Fruit fly (Drosophila melanogaster) whole organism, embryonic: ENCODE measurements around the gene CG7149.

Experiments
- CG10366 ChIP-seq: fragments of 200-800 bp; sonication (Bioruptor generic); IDR thresholded peaks from 2 replicates; pipeline ENCODE4 v1.3.6; 2022; ENCODE audit warnings: missing biosample characterization, missing genetic modification characterization
- CG10431 ChIP-seq: fragments of 200-800 bp; sonication (Bioruptor generic); optimal IDR thresholded peaks from 3 replicates; lab custom pipeline; 2018; ENCODE audit warnings: missing biosample characterization, mild to moderate bottlenecking, missing genetic modification characterization
- CG10462 ChIP-seq: fragments of 200-800 bp; sonication (Bioruptor generic); optimal IDR thresholded peaks from 2 replicates; lab custom pipeline; 2016; ENCODE audit warnings: missing biosample characterization, missing genetic modification characterization
- CG10654 ChIP-seq: fragments of 200-800 bp; sonication (Bioruptor generic); optimal IDR thresholded peaks from 2 replicates; lab custom pipeline; 2016; ENCODE audit warnings: missing biosample characterization, missing genetic modification characterization
- CG14441 ChIP-seq: fragments of 200-800 bp; sonication (Bioruptor generic); IDR thresholded peaks from 2 replicates; pipeline ENCODE4 v1.3.6; 2022; ENCODE audit warnings: missing biosample characterization, missing genetic modification characterization
- CG14667 ChIP-seq: fragments of 200-800 bp; sonication (Bioruptor generic); IDR thresholded peaks from 2 replicates; pipeline ENCODE4 v1.3.6; 2022; ENCODE audit warnings: missing biosample characterization, missing genetic modification characterization
- CG15073 ChIP-seq: fragments of 200-800 bp; sonication (Bioruptor generic); optimal IDR thresholded peaks from 2 replicates; lab custom pipeline; 2016; ENCODE audit warnings: missing biosample characterization, missing genetic modification characterization
- CG15601 ChIP-seq: fragments of 200-800 bp; sonication (Bioruptor generic); optimal IDR thresholded peaks from 3 replicates; lab custom pipeline; 2019; ENCODE audit warnings: missing biosample characterization, mild to moderate bottlenecking, missing genetic modification characterization, moderate library complexity
- CG16863 ChIP-seq: fragments of 200-800 bp; sonication (Bioruptor generic); optimal IDR thresholded peaks from 3 replicates; lab custom pipeline; 2016; ENCODE audit warnings: missing biosample characterization, missing genetic modification characterization
- CG2120 ChIP-seq: fragments of 200-800 bp; sonication (Bioruptor generic); optimal IDR thresholded peaks from 3 replicates; lab custom pipeline; 2016; ENCODE audit warnings: missing biosample characterization, missing genetic modification characterization
- CG3163 ChIP-seq: fragments of 200-800 bp; sonication (Bioruptor generic); optimal IDR thresholded peaks from 3 replicates; lab custom pipeline; 2016; ENCODE audit warnings: missing biosample characterization, missing genetic modification characterization
- CG3281 ChIP-seq: fragments of 200-800 bp; sonication (Bioruptor generic); optimal IDR thresholded peaks from 3 replicates; lab custom pipeline; 2017; ENCODE audit warnings: missing biosample characterization, mild to moderate bottlenecking, missing genetic modification characterization
- CG33557 ChIP-seq: fragments of 200-800 bp; sonication (Bioruptor generic); optimal IDR thresholded peaks from 2 replicates; lab custom pipeline; 2019; ENCODE audit warnings: missing biosample characterization, mild to moderate bottlenecking, missing genetic modification characterization, moderate library complexity
- CG3407 ChIP-seq: fragments of 200-800 bp; sonication (Bioruptor generic); optimal IDR thresholded peaks from 2 replicates; lab custom pipeline; 2018; ENCODE audit warnings: missing biosample characterization, mild to moderate bottlenecking, missing genetic modification characterization
- CG3726 ChIP-seq: fragments of 200-800 bp; sonication (Bioruptor generic); IDR thresholded peaks from 3 replicates; pipeline ENCODE4, ENCODE4 v1.3.6; 2022; ENCODE audit warnings: missing biosample characterization, missing genetic modification characterization
- CG42726 ChIP-seq: fragments of 200-800 bp; sonication (Bioruptor generic); IDR thresholded peaks from 2 replicates; pipeline ENCODE4 v1.3.6; 2022; ENCODE audit warnings: missing biosample characterization, missing genetic modification characterization; ENCODE audit not compliant: partially characterized antibody
- CG4424 ChIP-seq: fragments of 200-800 bp; sonication (Bioruptor generic); optimal IDR thresholded peaks from 3 replicates; lab custom pipeline; 2016; ENCODE audit warnings: missing biosample characterization, missing genetic modification characterization
- CG6272 ChIP-seq: fragments of 200-800 bp; sonication (Bioruptor generic); IDR thresholded peaks from 2 replicates; pipeline ENCODE4 v1.3.6; 2022; ENCODE audit warnings: missing biosample characterization, missing genetic modification characterization
- CG6813 ChIP-seq: fragments of 200-800 bp; sonication (Bioruptor generic); optimal IDR thresholded peaks from 2 replicates; lab custom pipeline; 2017; ENCODE audit warnings: missing biosample characterization, missing genetic modification characterization, mild to moderate bottlenecking, moderate library complexity, missing genetic modification reagents
- CG8281 ChIP-seq: fragments of 200-800 bp; sonication (Bioruptor generic); optimal IDR thresholded peaks from 2 replicates; lab custom pipeline; 2018; ENCODE audit warnings: missing biosample characterization, mild to moderate bottlenecking, missing genetic modification characterization, moderate library complexity
- CG8290 ChIP-seq, 3 experiments: fragments of 200-800 bp; sonication (Bioruptor generic); optimal IDR thresholded peaks; 2 replicates each; lab custom pipeline; 2016 to 2019; ENCODE audit warnings: missing biosample characterization in 3 of 3, missing genetic modification characterization in 3 of 3, mild to moderate bottlenecking in 2 of 3, moderate library complexity in 1 of 3
- CG9215 ChIP-seq: fragments of 200-800 bp; sonication (Bioruptor generic); IDR thresholded peaks from 2 replicates; pipeline ENCODE4 v1.3.6; 2022; ENCODE audit warnings: missing biosample characterization, missing genetic modification characterization
- CG9437 ChIP-seq: fragments of 200-800 bp; sonication (Bioruptor generic); optimal IDR thresholded peaks from 2 replicates; lab custom pipeline; 2018; ENCODE audit warnings: missing biosample characterization, mild to moderate bottlenecking, missing genetic modification characterization
- CG9817 ChIP-seq: fragments of 200-800 bp; sonication (Bioruptor generic); optimal IDR thresholded peaks from 2 replicates; lab custom pipeline; 2018; ENCODE audit warnings: missing biosample characterization, mild to moderate bottlenecking, missing genetic modification characterization, moderate library complexity
- Dbx ChIP-seq: fragments of 200-800 bp; sonication (Bioruptor generic); IDR thresholded peaks from 3 replicates; pipeline ENCODE4 v1.3.6; 2022; ENCODE audit warnings: missing biosample characterization, missing genetic modification characterization
- HmgZ ChIP-seq: fragments of 200-800 bp; sonication (Bioruptor generic); optimal IDR thresholded peaks from 2 replicates; lab custom pipeline; 2018; ENCODE audit warnings: missing biosample characterization, mild to moderate bottlenecking, missing genetic modification characterization
- Hr51 ChIP-seq, 2 experiments: fragments of 200-800 bp; sonication (Bioruptor generic); optimal IDR thresholded peaks; 2 replicates in 1 of 2; 3 replicates in 1 of 2; lab custom pipeline; 2016 to 2018; ENCODE audit warnings: missing biosample characterization in 2 of 2, missing genetic modification characterization in 2 of 2, mild to moderate bottlenecking in 1 of 2, moderate library complexity in 1 of 2
- Hsf ChIP-seq: fragments of 200-800 bp; sonication (Bioruptor generic); optimal IDR thresholded peaks from 3 replicates; lab custom pipeline; 2016; ENCODE audit warnings: missing biosample characterization, missing genetic modification characterization
- MTF-1 ChIP-seq: fragments of 200-800 bp; sonication (Bioruptor generic); optimal IDR thresholded peaks from 2 replicates; lab custom pipeline; 2018; ENCODE audit warnings: missing biosample characterization, mild to moderate bottlenecking, missing genetic modification characterization, borderline replicate concordance
- NK7.1 ChIP-seq: fragments of 200-800 bp; sonication (Bioruptor generic); optimal IDR thresholded peaks from 3 replicates; lab custom pipeline; 2016; ENCODE audit warnings: missing biosample characterization, missing genetic modification characterization
- Poxn ChIP-seq: fragments of 200-800 bp; sonication (Bioruptor generic); IDR thresholded peaks from 2 replicates; pipeline ENCODE4 v1.3.6; 2022; ENCODE audit warnings: missing biosample characterization, missing genetic modification characterization
- Scr ChIP-seq: fragments of 200-800 bp; sonication (Bioruptor generic); IDR thresholded peaks from 2 replicates; pipeline ENCODE4 v1.3.6; 2022; ENCODE audit warnings: missing biosample characterization, missing genetic modification characterization; ENCODE audit not compliant: partially characterized antibody
- Usf ChIP-seq: fragments of 200-800 bp; sonication (Bioruptor generic); optimal IDR thresholded peaks from 2 replicates; lab custom pipeline; 2017; ENCODE audit warnings: missing genotype, missing biosample characterization, missing genetic modification characterization
- YL-1 ChIP-seq: fragments of 200-800 bp; sonication (Bioruptor generic); optimal IDR thresholded peaks from 3 replicates; lab custom pipeline; 2017; ENCODE audit warnings: missing biosample characterization, mild to moderate bottlenecking, missing genetic modification characterization
- bab2 ChIP-seq: fragments of 200-800 bp; sonication (Bioruptor generic); optimal IDR thresholded peaks from 2 replicates; lab custom pipeline; 2016; ENCODE audit warnings: missing biosample characterization, missing genetic modification characterization
- chm ChIP-seq: fragments of 200-800 bp; sonication (Bioruptor generic); IDR thresholded peaks from 2 replicates; pipeline ENCODE4 v1.3.6; 2022; ENCODE audit warnings: missing biosample characterization, missing genetic modification characterization
- crp ChIP-seq, 2 experiments: fragments of 200-800 bp; sonication (Bioruptor generic); optimal IDR thresholded peaks; 2 replicates in 1 of 2; 3 replicates in 1 of 2; lab custom pipeline; 2017; ENCODE audit warnings: missing biosample characterization in 2 of 2, missing genetic modification characterization in 2 of 2, mild to moderate bottlenecking in 1 of 2, moderate library complexity in 1 of 2
- dati ChIP-seq: fragments of 200-800 bp; sonication (Bioruptor generic); IDR thresholded peaks from 2 replicates; pipeline ENCODE4 v1.3.6; 2022; ENCODE audit warnings: missing biosample characterization, missing genetic modification characterization
- dpn ChIP-seq, 2 experiments: fragments of 200-800 bp; sonication (Bioruptor generic); optimal IDR thresholded peaks; 3 replicates each; lab custom pipeline; 2016; ENCODE audit warnings: missing biosample characterization in 2 of 2, missing genetic modification characterization in 2 of 2
- fd96Cb ChIP-seq: fragments of 200-800 bp; sonication (Bioruptor generic); optimal IDR thresholded peaks from 2 replicates; lab custom pipeline; 2018; ENCODE audit warnings: missing biosample characterization, mild to moderate bottlenecking, missing genetic modification characterization, moderate library complexity
- gt ChIP-seq: fragments of 200-800 bp; sonication (Bioruptor generic); IDR thresholded peaks from 2 replicates; pipeline ENCODE4 v1.3.6; 2022; ENCODE audit warnings: missing biosample characterization, missing genetic modification characterization
- pho ChIP-seq: fragments of 200-800 bp; sonication (Bioruptor generic); optimal IDR thresholded peaks from 2 replicates; lab custom pipeline; 2016; ENCODE audit warnings: missing biosample characterization, missing genetic modification characterization
- row ChIP-seq: fragments of 200-800 bp; sonication (Bioruptor generic); IDR thresholded peaks from 3 replicates; pipeline ENCODE4 v1.3.6; 2022; ENCODE audit warnings: missing biosample characterization, missing genetic modification characterization
- salm ChIP-seq: fragments of 200-800 bp; sonication (Bioruptor generic); optimal IDR thresholded peaks from 2 replicates; lab custom pipeline; 2018; ENCODE audit warnings: missing biosample characterization, mild to moderate bottlenecking, missing genetic modification characterization
- scrt ChIP-seq: fragments of 200-800 bp; sonication (Bioruptor generic); optimal IDR thresholded peaks from 2 replicates; lab custom pipeline; 2018; ENCODE audit warnings: missing biosample characterization, mild to moderate bottlenecking, missing genetic modification characterization, moderate library complexity
- sisA ChIP-seq: fragments of 200-800 bp; sonication (Bioruptor generic); IDR thresholded peaks from 2 replicates; pipeline ENCODE4 v1.3.6; 2022; ENCODE audit warnings: missing biosample characterization, missing genetic modification characterization
- slbo ChIP-seq: fragments of 200-800 bp; sonication (Bioruptor generic); IDR thresholded peaks from 2 replicates; pipeline ENCODE4 v1.3.6; 2022; ENCODE audit warnings: missing biosample characterization, missing genetic modification characterization
- stc ChIP-seq: fragments of 200-800 bp; sonication (Bioruptor generic); IDR thresholded peaks from 2 replicates; pipeline ENCODE4 v1.3.6; 2022; ENCODE audit warnings: missing biosample characterization, missing genetic modification characterization
- zfh1 ChIP-seq: fragments of 200-800 bp; sonication (Bioruptor generic); IDR thresholded peaks from 3 replicates; pipeline ENCODE4 v1.3.6; 2022; ENCODE audit warnings: missing biosample characterization, missing genetic modification characterization

The CG7149 gene

DNA sequence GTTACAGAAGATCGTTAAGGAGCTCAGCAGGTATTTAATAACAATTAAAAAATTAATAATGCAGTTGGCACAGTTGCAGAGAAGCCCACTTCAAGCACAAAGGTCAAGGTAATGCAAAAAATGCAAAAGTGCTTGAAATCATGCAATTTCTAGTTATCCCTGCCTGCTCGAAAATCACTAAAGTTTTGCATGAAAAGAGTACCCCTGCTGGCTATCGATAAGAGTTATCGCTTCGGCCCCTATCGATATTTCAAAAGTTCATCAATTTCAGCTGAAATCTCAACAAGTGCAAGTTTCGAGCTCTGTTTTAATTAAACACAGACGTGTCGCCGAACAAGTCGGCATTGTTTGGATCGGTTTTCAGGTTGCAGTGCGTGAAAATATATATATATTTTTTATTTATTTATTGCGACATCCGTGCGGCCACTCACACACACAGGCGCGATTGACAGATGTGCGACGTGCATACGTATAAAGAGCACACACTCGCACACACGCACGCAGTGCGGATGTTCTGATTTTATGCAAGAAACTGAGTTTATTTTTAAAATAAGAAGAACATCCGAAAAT, 31.0 kb upstream of the CG7149 start (continued):
- peak; percentile 82 for TF ChIP-seq row
- peak; percentile 33 for TF ChIP-seq MTF-1 (GFP tag; lab: Kevin White, UChicago)
- peak; percentile 57 for TF ChIP-seq CG3281
- TF ChIP-seq pho (GFP tag; lab: Kevin White, UChicago) = peak; percentile 34
- TF ChIP-seq Poxn = no peak
- TF ChIP-seq CG14441 (GFP tag; lab: Robert Waterston, UW) = peak; percentile 50; the same call in 1 of the 2 replicates
- peak; percentile 53 for TF ChIP-seq CG16863 (GFP tag; lab: Kevin White, UChicago)
- TF ChIP-seq Hr51 (GFP tag; optimal IDR thresholded peaks at IDR 0.05; lab: Kevin White, UChicago) = peak in 1 of 2 experiments; percentile 8
- TF ChIP-seq CG14667 (GFP tag; lab: Robert Waterston, UW) = no peak
- TF ChIP-seq gt (GFP tag; lab: Robert Waterston, UW) = no peak
- TF ChIP-seq CG10366 (GFP tag; lab: Robert Waterston, UW) = peak; percentile 42
- peak; percentile 14; the same call in 1 of the 2 replicates for TF ChIP-seq CG6272 (GFP tag; lab: Robert Waterston, UW)
- TF ChIP-seq CG10654 (GFP tag; lab: Kevin White, UChicago) = peak; percentile 32
- no peak for TF ChIP-seq CG10462 (GFP tag; lab: Kevin White, UChicago)
- TF ChIP-seq dpn (GFP tag; optimal IDR thresholded peaks at IDR 0.05; lab: Kevin White, UChicago) = peak; percentile 62 to 64
- TF ChIP-seq CG8281 = peak; percentile 54
- peak; percentile 45 for TF ChIP-seq CG9817
- TF ChIP-seq stc (GFP tag; lab: Robert Waterston, UW) = peak; percentile 48; the same call in 1 of the 2 replicates
- TF ChIP-seq YL-1 (GFP tag; lab: Kevin White, UChicago) = peak; percentile 78
- TF ChIP-seq fd96Cb = peak; percentile 1
- peak; percentile 36 for TF ChIP-seq NK7.1 (GFP tag; lab: Kevin White, UChicago)
- peak; percentile 41 for TF ChIP-seq CG15601
- no peak for TF ChIP-seq CG3407 (GFP tag; lab: Kevin White, UChicago)
- TF ChIP-seq CG2120 (GFP tag; lab: Kevin White, UChicago) = peak; percentile 79
- TF ChIP-seq CG3726 (GFP tag; lab: Robert Waterston, UW) = peak; percentile 29; the same call in 1 of the 3 replicates
- 0 out of 2 replicates have a peak, but pooled peaks have one; percentile 8 for TF ChIP-seq dati
- TF ChIP-seq CG6813 = no peak
- TF ChIP-seq slbo (GFP tag; lab: Robert Waterston, UW) = peak; percentile 72
- TF ChIP-seq HmgZ (tag; lab: Kevin White, UChicago) = peak; percentile 76
- TF ChIP-seq CG9215 (GFP tag; lab: Robert Waterston, UW) = peak; percentile 37
- TF ChIP-seq bab2 (GFP tag; lab: Kevin White, UChicago) = peak; percentile 32
- peak; percentile 33 for TF ChIP-seq CG4424
- peak; percentile 31; the same call in 1 of the 2 replicates for TF ChIP-seq chm (GFP tag; lab: Robert Waterston, UW)
- no peak for TF ChIP-seq CG10431 (GFP tag; lab: Kevin White, UChicago)
- TF ChIP-seq CG33557 (GFP tag; lab: Kevin White, UChicago) = peak; percentile 2
- peak in 1 of 2 experiments; percentile 52 for TF ChIP-seq crp (GFP tag; optimal IDR thresholded peaks at IDR 0.05; lab: Kevin White, UChicago)
- peak; percentile 71; the same call in 1 of the 2 replicates for TF ChIP-seq CG42726 (GFP tag; lab: Robert Waterston, UW)
- TF ChIP-seq CG9437 (GFP tag; lab: Kevin White, UChicago) = peak; percentile 33
- peak; percentile 71 for TF ChIP-seq Hsf (GFP tag; lab: Kevin White, UChicago)
- no peak for TF ChIP-seq salm (tag; lab: Kevin White, UChicago)
- TF ChIP-seq scrt (GFP tag; lab: Kevin White, UChicago) = peak; percentile 79
- peak; percentile 60; the same call in 2 of the 3 replicates for TF ChIP-seq zfh1 (GFP tag; lab: Robert Waterston, UW)
- peak; percentile 73; the same call in 1 of the 3 replicates for TF ChIP-seq Dbx (GFP tag; lab: Robert Waterston, UW)
- no peak for TF ChIP-seq CG15073 (GFP tag; lab: Kevin White, UChicago)
- no peak for TF ChIP-seq sisA
- TF ChIP-seq CG8290 (GFP tag; optimal IDR thresholded peaks at IDR 0.05; lab: Kevin White, UChicago) = peak; percentile 8
- no peak for TF ChIP-seq CG8290 (tag; optimal IDR thresholded peaks at IDR 0.05; lab: Kevin White, UChicago)
- TF ChIP-seq CG3163 (GFP tag; lab: Kevin White, UChicago) = peak; percentile 32
- TF ChIP-seq Usf = no peak
- peak; percentile 89 for TF ChIP-seq Scr (GFP tag; lab: Robert Waterston, UW)
